Fruit fly (Drosophila melanogaster) Kc167 (cell line): Measurements from ENCODE around the gene CG45413.

Source experiments
- Myc ChIP-seq: fragments of >200 bp; optimal IDR thresholded peaks from 2 replicates; lab custom pipeline; 2017; ENCODE audit warnings: missing external identifiers
- Sin3A ChIP-seq: fragments of >200 bp; optimal IDR thresholded peaks from 2 replicates; lab custom pipeline; 2018; ENCODE audit warnings: missing external identifiers
- h ChIP-seq: fragments of >200 bp; optimal IDR thresholded peaks from 3 replicates; lab custom pipeline; 2018; ENCODE audit warnings: missing external identifiers
- insv ChIP-seq: fragments of >200 bp; optimal IDR thresholded peaks from 3 replicates; lab custom pipeline; 2018; ENCODE audit warnings: missing external identifiers
- psq ChIP-seq: fragments of >200 bp; optimal IDR thresholded peaks from 2 replicates; lab custom pipeline; 2017; ENCODE audit warnings: missing external identifiers
- ttk ChIP-seq: sonication (Bioruptor generic); optimal IDR thresholded peaks from 2 replicates; lab custom pipeline; 2017; ENCODE audit warnings: missing external identifiers

The CG45413 gene

DNA sequence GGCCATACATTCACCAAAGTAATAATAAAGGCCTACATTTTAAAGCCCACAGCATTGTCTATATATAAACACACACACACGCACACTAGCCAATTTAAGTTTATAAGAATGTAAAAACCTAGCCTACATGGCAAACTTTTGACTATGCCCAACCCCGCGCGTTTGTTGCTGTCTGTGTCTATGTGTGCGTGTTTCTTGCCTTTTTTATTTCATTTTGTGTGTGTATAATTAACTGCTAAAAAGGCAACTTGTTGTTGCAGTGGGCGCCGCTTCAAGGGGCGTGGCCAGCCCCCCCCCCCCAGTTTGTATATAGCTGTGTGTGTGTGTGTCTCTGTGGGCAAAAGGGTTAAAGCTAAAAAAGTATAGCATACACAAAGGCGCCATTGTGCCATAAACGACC lies 13.6 kb upstream of the CG45413 start:
- no peak for TF ChIP-seq Sin3A (lab: Kevin White, UChicago)

DNA sequence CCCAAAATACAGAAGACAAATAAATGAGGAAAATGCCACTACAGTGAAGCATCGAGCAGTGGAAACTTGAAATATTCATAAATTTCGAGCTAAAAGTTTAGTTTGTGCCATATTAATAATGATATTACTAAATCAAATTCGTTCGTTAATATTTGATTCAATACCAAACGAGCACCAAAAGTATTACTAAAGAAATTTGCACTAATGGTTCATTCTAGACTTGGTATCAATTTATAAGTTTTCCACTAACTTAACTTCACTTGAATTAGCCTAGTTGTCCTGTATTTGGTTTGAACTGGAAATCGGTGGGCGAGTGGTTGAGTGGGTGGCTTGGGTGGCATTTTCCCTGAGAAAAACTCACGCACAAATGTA lies 12.2 kb upstream of the CG45413 start:
- no peak for TF ChIP-seq Sin3A (lab: Kevin White, UChicago)
- no peak for TF ChIP-seq h
- no peak for TF ChIP-seq psq (lab: Kevin White, UChicago)
- no peak for TF ChIP-seq Myc
- no peak for TF ChIP-seq insv (lab: Kevin White, UChicago)
- TF ChIP-seq ttk (lab: Kevin White, UChicago), result no peak

DNA sequence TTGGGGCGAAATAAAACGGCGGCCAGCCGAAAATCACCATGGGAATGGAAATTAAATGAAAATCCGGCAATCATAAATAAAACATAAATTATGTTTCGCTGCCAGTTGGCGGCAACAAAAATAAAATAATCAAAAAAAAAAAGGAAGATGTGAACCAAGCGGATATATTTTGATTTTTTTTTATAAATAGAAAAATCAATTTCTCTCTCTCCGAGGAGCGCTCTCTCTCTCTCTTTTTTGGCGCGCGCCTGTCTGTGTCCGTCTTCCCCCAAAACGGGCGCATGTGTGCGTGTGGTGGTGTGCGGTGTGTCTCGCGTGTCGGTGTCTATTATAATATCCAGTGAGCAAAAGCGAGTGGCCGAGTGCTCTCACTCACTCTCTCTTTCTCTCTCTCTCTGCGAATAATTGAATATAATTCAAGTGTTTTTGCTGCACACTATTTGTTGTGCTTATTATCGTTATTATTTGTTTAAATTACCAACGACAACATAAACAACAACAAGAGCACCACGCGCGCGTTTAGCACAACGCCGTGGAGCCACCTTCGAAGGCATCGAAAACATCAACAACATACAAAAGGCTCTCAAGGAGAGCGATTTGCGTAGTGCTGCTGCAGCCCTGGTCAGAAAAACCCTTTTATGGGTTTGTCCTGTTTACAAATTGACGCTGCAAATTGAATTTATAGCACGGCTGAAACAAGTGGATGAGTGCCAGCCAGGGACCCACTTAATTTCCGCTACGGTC lies 11.6 kb upstream of the CG45413 start:
- TF ChIP-seq Sin3A (lab: Kevin White, UChicago) (no peak), Myc (no peak), h (no peak), ttk (lab: Kevin White, UChicago) (no peak), insv (lab: Kevin White, UChicago) (no peak), psq (lab: Kevin White, UChicago) (no peak)

DNA sequence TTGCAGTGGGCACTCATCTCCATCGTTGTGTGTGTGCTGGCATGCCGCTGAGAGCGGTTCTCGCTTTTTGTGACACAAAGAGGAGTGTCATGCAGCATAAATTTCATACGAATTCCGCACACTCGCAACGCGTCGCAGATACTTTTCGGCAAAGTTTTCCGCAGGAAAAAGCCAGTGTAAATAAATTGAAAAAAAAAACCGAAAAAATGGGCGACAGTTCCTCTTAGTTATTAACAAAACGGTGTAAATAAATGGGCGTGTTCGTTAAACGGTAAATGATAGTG lies 11.0 kb upstream of the CG45413 start, which contains the start of gene tow:
tow (plus strand) TSS at position 26 of the 284 bp plus-strand sequence.
- no peak for TF ChIP-seq Sin3A (lab: Kevin White, UChicago)
- no peak for TF ChIP-seq psq (lab: Kevin White, UChicago)
- no peak for TF ChIP-seq ttk (lab: Kevin White, UChicago)
- TF ChIP-seq h, result no peak
- no peak for TF ChIP-seq insv (lab: Kevin White, UChicago)
- no peak for TF ChIP-seq Myc

DNA sequence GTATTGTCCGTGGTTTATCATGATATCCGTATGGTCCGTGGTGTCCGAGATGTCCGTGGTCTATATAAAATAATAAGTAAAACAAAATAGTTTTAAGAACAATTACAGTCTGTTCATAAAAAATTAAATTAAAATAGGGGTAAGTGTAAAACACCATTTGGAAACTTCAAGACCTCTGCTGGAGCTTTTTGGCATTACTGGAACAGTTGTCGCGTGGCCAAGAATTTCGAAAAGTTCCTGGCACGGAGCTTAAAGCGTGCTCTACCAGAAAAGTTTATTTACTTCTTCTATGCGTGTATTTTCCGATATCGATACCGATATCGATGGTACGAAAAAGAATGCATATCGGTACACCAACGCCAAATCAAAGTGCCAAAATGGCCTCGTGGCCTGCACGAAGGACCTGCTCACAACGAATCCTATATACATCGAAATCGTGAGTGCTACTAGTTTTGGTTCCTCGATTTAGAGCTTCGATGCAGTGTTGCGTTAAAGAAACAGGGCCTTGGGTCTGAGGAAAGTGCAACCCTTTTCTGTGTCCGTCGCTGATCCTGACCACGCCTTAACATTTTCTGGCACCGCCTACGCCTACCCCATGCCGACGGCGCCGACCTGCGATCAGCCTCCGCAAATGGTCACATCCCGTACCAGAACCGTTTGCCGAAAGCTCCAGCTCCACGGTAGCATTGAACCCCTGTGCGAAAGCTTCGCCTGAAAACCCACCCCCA lies 10.5 kb upstream of the CG45413 start:
- TF ChIP-seq Myc (no peak), ttk (lab: Kevin White, UChicago) (no peak), psq (lab: Kevin White, UChicago) (no peak), Sin3A (lab: Kevin White, UChicago) (no peak), insv (lab: Kevin White, UChicago) (no peak), h (no peak)

DNA sequence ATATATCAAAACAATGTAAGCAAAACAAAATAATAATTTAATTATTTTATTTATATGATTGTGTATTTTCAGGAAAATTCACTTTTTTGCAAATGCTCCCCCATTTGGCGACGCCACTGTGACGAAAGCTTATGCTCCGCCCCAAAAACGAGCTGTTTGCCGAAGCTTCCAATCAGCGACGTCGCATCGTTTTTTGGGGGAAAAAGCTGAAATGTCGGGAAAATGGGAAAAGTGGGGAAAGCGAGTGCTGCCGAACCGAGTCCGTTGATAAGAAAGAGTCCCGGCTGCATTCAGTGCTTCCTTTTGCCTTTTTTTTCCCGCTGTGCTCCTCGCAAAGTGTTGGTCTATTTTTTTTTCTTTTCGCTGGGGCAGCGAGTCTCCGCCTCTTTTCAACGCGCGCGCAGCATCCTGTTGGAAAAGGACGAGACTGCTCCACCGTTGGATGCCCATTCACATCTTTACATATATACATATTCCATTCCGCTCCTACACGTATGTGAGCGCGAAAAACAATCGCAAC lies 3.1 kb upstream of the CG45413 start:
- TF ChIP-seq ttk (lab: Kevin White, UChicago) (no peak), h (no peak), insv (lab: Kevin White, UChicago) (no peak), Myc (no peak), Sin3A (lab: Kevin White, UChicago) (no peak)

DNA sequence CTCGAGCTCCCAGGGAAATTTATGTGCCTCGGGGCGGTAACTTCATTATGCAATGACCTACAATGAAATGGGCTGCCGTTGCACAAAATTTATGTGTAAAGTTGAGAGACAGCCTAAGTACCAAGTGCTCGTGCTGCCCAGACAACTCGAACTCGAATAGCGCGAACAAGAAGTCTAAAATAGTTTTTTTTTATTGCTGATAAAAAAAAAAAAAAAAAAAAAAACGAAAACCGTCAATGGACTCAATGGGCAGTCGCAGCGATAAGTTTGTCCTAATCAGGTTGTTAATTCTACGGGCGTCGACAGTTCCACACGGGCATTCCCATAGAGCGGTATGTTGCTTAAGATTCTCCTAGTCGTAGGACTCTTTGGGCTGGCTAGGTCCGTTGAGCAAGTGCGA lies 876 bp upstream of the CG45413 start, which contains the start of gene CG14820:
CG14820 (plus strand) TSS at position 301 of the 400 bp plus-strand sequence.
- TF ChIP-seq h (no peak), Sin3A (lab: Kevin White, UChicago) (no peak), psq (lab: Kevin White, UChicago) (no peak), Myc (no peak), insv (lab: Kevin White, UChicago) (no peak), ttk (lab: Kevin White, UChicago) (no peak)

DNA sequence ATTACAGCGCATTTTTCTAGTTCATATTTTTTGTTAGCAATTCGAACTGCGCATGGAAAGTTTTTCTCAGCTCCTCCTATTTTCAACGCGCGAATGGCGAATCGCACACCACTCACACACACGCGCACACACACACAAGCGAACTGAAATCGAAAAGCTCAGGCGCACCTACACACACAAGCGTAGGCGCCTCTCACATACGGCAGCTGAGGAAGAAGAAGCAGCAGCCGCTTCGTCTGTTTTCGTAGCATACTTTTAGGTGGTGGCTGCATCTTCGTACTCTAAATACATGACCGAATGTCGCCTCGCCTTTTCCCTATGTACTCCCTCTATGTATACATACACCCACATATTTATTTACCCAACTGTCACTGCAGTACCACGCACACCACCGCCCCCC lies 5.9 kb downstream of the CG45413 start:
- no peak for TF ChIP-seq ttk (lab: Kevin White, UChicago)
- TF ChIP-seq psq (lab: Kevin White, UChicago), result no peak

DNA sequence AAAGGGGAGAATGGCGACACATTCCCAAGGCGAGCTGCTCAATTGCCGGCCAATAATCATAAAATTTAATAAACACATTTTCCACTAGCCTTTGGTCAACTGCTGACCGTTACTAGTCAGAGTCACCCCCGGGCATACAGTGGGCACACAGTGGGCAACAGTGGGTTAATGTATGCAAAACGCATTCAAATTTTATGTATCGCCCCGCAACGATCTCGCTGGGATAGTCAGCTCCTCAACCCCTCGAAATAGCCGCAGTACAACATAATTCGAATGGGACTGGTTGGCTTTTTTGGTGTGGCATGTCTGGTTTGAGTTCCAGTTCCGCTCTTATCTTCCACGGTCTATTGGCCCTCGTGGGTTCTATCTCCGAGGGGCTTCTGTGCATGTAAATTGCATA lies 12.5 kb downstream of the CG45413 start:
- no peak for TF ChIP-seq insv (lab: Kevin White, UChicago)
- TF ChIP-seq ttk (lab: Kevin White, UChicago), result no peak
- no peak for TF ChIP-seq psq (lab: Kevin White, UChicago)
- TF ChIP-seq h, result no peak
- no peak for TF ChIP-seq Myc
- no peak for TF ChIP-seq Sin3A (lab: Kevin White, UChicago)

DNA sequence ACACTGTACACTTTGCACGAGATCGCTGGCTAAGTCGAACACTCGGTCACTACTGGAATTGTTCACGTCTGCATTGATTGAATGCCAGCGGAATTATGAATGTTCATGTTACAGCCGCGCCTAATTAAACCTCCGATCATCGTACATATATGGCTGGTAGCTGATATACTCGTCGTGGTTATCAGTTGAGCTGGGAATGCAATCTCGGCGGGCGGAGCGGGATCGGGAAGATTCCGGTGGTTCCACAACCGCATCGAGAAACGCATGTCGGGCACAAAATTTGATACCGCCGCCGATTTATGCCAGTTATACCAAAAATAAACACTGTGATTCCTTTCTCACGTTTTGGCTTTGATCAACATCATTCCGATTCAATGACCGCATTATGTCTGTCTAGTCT lies 17.0 kb downstream of the CG45413 start, which contains the start of gene Prat2:
Prat2 (minus strand) TSS at position 101 of the 400 bp plus-strand sequence.
- TF ChIP-seq psq (lab: Kevin White, UChicago) (no peak), Sin3A (lab: Kevin White, UChicago) (no peak)

DNA sequence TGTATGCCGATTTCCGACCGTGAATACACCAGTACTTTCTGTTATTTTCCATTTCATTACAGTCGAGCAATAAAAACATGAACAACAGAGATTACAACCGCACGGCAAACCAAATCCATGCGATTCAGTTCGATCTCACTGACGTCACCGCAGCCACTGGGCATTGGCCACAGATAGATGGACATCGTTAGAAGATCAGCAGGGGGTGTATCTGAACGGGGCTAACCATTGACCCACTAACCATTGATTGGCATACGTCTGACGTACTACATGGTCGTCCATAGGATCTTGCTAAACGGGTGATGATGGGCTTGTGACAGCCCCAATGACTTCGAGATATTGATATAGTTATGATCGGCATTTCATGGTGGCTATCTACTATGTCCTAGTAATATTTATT lies 17.9 kb downstream of the CG45413 start:
- TF ChIP-seq ttk (lab: Kevin White, UChicago) (no peak), psq (lab: Kevin White, UChicago) (no peak), Sin3A (lab: Kevin White, UChicago) (no peak), Myc (no peak), h (no peak), insv (lab: Kevin White, UChicago) (no peak)

DNA sequence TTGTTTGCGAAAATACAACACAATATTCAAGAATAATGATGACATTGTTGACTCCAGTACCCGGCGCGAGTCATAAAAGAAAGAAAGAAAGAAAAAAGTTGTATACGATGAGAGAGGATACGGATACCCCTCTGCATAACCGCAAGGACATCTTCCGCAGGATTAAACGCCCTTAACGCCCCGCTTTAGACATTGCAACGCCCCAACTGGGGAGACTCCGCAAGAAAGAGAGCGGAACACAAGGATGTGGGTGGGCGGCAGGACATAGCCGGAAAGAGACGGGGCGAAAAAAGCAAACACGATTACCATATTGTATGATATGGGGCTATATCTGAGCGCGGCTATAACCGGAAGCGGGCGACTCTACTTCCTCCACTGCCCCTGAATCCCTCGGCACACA lies 20.5 kb downstream of the CG45413 start:
- no peak for TF ChIP-seq psq (lab: Kevin White, UChicago)
- TF ChIP-seq Sin3A (lab: Kevin White, UChicago), result no peak
- no peak for TF ChIP-seq insv (lab: Kevin White, UChicago)
- TF ChIP-seq h, result no peak
- no peak for TF ChIP-seq ttk (lab: Kevin White, UChicago)
- no peak for TF ChIP-seq Myc

DNA sequence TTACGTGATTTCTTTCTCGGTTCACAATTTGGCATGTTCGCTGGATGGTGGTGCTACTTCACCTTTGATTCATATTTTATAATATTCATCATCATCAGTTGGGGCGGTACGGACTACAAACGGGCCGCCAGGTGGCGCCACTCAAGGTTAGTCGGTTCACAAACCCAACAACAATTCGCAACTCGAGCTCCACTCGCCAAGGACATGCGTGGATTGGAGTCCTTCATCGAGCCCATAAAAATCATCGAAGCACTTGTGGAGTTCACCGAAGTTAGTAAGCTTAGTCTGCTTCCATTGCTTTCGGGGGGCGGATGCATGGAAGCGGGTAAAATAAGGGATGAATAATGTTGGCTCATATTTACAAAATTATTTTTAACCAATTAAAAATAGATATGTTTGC lies 25.0 kb downstream of the CG45413 start:
- TF ChIP-seq Myc, result no peak
- no peak for TF ChIP-seq h
- no peak for TF ChIP-seq psq (lab: Kevin White, UChicago)
- TF ChIP-seq ttk (lab: Kevin White, UChicago), result no peak
